Worm (Caenorhabditis elegans): Measurements from ENCODE around the gene C55A6.6.

The C55A6.6 gene

DNA sequence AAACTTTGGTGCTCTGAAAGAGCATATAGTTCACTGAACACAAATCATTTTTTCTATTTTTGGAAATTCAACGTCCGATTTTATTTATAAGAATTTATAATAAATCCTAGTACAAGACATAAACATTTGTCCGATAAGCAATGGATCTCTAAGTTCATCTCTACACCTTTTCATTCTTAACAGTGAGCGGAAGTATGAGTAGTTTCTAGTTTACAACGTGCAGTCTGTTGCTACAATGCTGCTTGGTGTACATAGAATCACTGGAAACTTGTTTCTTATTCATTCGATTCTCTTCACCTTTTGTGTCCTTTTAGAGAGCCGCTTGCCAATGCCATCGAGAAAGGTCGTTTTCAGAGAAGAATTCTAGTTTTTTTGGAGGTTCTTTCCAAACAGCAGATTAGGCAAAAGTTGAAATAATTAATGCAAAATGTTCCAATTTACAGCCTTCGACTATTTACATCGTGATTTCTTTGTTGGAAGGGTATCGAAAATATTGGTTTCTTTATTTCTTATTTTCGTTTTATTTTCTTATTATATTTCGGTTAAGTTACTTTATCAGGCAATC lies 12.5 kb upstream of the C55A6.6 start:
- no peak for TF ChIP-seq C08G9.2 (tag; optimal IDR thresholded peaks at IDR 0.05)
- TF ChIP-seq ttx-3 (tag; optimal IDR thresholded peaks at IDR 0.05) = no peak
- no peak for TF ChIP-seq lim-6 (tag; optimal IDR thresholded peaks at IDR 0.05)
- no peak for TF ChIP-seq ceh-30 (tag; optimal IDR thresholded peaks at IDR 0.05)
- no peak for TF ChIP-seq ref-2 (tag; optimal IDR thresholded peaks at IDR 0.05)
- TF ChIP-seq npax-4 (tag; optimal IDR thresholded peaks at IDR 0.05) = no peak
- TF ChIP-seq eyg-1 (tag; optimal IDR thresholded peaks at IDR 0.05) = no peak
- TF ChIP-seq sox-2 (GFP tag; IDR thresholded peaks at IDR 0.05) = no peak
- TF ChIP-seq ceh-34 (tag; optimal IDR thresholded peaks at IDR 0.05) = no peak
- no peak for TF ChIP-seq F13H6.1 (tag; optimal IDR thresholded peaks at IDR 0.05)
- TF ChIP-seq dmd-4 (tag; optimal IDR thresholded peaks at IDR 0.05; ENCODE audit: borderline replicate concordance) = no peak
- TF ChIP-seq lin-11 (tag; optimal IDR thresholded peaks at IDR 0.05) = no peak
- no peak for TF ChIP-seq K02D7.2 (tag; optimal IDR thresholded peaks at IDR 0.05)
- TF ChIP-seq sox-4 (tag; optimal IDR thresholded peaks at IDR 0.05) = no peak
- TF ChIP-seq tbx-2 (tag; optimal IDR thresholded peaks at IDR 0.05) = no peak
- TF ChIP-seq unc-55 (GFP tag; optimal IDR thresholded peaks at IDR 0.05) = no peak
- no peak for TF ChIP-seq pha-4 (tag; optimal IDR thresholded peaks at IDR 0.05)
- no peak for TF ChIP-seq sdc-2 (tag; optimal IDR thresholded peaks at IDR 0.05)

DNA sequence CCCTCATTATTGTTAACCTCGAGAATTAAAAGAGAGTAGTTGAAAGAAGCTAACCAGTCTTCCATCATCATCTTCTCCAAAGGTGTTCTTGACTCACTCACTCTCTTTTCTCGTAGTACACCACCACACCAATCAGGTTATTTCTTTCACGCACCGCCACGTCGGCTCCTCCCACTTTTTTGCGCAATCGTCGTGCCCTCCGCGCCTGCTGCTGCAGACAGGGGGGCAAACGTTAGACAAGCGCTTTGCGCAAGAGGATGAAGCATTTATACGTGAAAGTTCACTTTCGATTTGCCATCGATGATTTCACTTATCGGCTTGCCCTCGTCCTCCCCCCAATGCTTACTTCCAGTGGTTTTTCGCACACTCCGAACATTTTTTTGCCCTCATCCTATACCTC lies 10.8 kb upstream of the C55A6.6 start:
- TF ChIP-seq tbx-7 (tag; optimal IDR thresholded peaks at IDR 0.05) = no peak
- TF ChIP-seq nfya-1 (tag; optimal IDR thresholded peaks at IDR 0.05) = peak; percentile 59

DNA sequence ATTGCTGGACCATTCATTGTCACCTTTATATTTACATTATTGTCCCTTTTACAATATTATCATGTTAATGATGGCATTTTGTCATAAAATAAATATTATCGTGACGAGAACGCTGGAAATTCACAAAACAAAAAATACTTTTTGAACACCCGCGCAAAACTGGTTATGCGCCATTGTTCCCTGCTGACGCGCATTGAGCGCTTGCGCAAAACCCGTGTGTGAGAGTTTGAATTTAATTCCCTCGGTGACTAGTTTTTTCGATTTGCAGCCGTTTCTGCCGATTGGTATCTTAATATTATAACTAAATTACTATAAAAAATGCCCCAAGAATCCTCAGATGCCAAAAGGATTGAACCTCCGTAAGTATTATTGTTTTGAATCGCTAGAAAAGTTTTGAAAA lies 6.9 kb upstream of the C55A6.6 start, which contains the start of gene pafo-1:
TSS of gene pafo-1 (plus strand) at position 256 of the 400 bp plus-strand sequence.
- TF ChIP-seq ceh-30 (tag; optimal IDR thresholded peaks at IDR 0.05) (no peak), gmeb-2 (tag; optimal IDR thresholded peaks at IDR 0.05) (peak; percentile 50), nhr-11 (tag; optimal IDR thresholded peaks at IDR 0.05) (no peak), tbx-7 (tag; optimal IDR thresholded peaks at IDR 0.05) (peak; percentile 16), nfya-1 (tag; optimal IDR thresholded peaks at IDR 0.05) (peak; percentile 73), sox-4 (tag; optimal IDR thresholded peaks at IDR 0.05) (peak; percentile 34), ceh-6 (GFP tag; optimal IDR thresholded peaks at IDR 0.05) (no peak), hlh-30 (tag; optimal IDR thresholded peaks at IDR 0.05; ENCODE audit: insufficient read depth) (peak; percentile 29), nhr-232 (tag; optimal IDR thresholded peaks at IDR 0.05) (no peak), fax-1 (tag; optimal IDR thresholded peaks at IDR 0.05) (no peak), ceh-19 (GFP tag; optimal IDR thresholded peaks at IDR 0.05) (no peak), ceh-34 (tag; optimal IDR thresholded peaks at IDR 0.05) (no peak), ceh-45 (GFP tag; IDR thresholded peaks at IDR 0.05) (no peak), hlh-6 (tag; optimal IDR thresholded peaks at IDR 0.05) (no peak), pag-3 (tag; optimal IDR thresholded peaks at IDR 0.05; ENCODE audit: borderline replicate concordance) (no peak), T23F11.4 (GFP tag; optimal IDR thresholded peaks at IDR 0.05) (no peak), che-1 (tag; optimal IDR thresholded peaks at IDR 0.05) (peak; percentile 63), unc-42 (tag; optimal IDR thresholded peaks at IDR 0.05) (no peak), dmd-4 (tag; optimal IDR thresholded peaks at IDR 0.05; ENCODE audit: borderline replicate concordance) (no peak), ceh-48 (tag; optimal IDR thresholded peaks at IDR 0.05) (peak; percentile 33), unc-86 (tag; optimal IDR thresholded peaks at IDR 0.05) (peak; percentile 52), ahr-1 (tag; optimal IDR thresholded peaks at IDR 0.05) (no peak), lim-6 (tag; optimal IDR thresholded peaks at IDR 0.05) (no peak), ets-4 (tag; optimal IDR thresholded peaks at IDR 0.05) (peak; percentile 9), pat-9 (tag; optimal IDR thresholded peaks at IDR 0.05) (peak; percentile 32), pax-1 (tag; optimal IDR thresholded peaks at IDR 0.05) (no peak), K02D7.2 (tag; optimal IDR thresholded peaks at IDR 0.05) (no peak), madf-2 (tag; optimal IDR thresholded peaks at IDR 0.05) (peak; percentile 42), dve-1 (tag; optimal IDR thresholded peaks at IDR 0.05) (peak; percentile 27), sdc-2 (tag; optimal IDR thresholded peaks at IDR 0.05) (no peak), F13H6.1 (tag; optimal IDR thresholded peaks at IDR 0.05) (no peak), pros-1 (tag; optimal IDR thresholded peaks at IDR 0.05) (no peak), sox-2 (GFP tag; IDR thresholded peaks at IDR 0.05) (0 out of 2 replicates have a peak, but pooled peaks have one; percentile 33), hlh-8 (tag; optimal IDR thresholded peaks at IDR 0.05) (no peak), syd-9 (tag; optimal IDR thresholded peaks at IDR 0.05) (no peak), fkh-6 (tag; optimal IDR thresholded peaks at IDR 0.05) (no peak), rnt-1 (tag; optimal IDR thresholded peaks at IDR 0.05) (peak; percentile 25), Y22D7AL.16 (tag; optimal IDR thresholded peaks at IDR 0.05) (no peak), pha-2 (tag; optimal IDR thresholded peaks at IDR 0.05) (no peak)
